Worm (Caenorhabditis elegans) whole organism, L4 larva: ENCODE measurements around the gene F07G11.2.

Experiments
- F26F4.8 ChIP-seq: fragments of 200-800 bp; sonication (Bioruptor generic); conservative IDR thresholded peaks from 2 replicates; pipeline ENCODE4 v1.3.6; 2022; ENCODE audit warnings: missing genetic modification characterization, missing compliant biosample characterization
- T20F7.1 ChIP-seq: fragments of 200-800 bp; sonication (Bioruptor generic); optimal IDR thresholded peaks from 2 replicates; lab custom pipeline; 2018; ENCODE audit warnings: mild to moderate bottlenecking, missing genetic modification characterization, missing compliant biosample characterization
- aha-1 ChIP-seq: fragments of 150-350 bp; peaks from one replicate; lab custom pipeline; 2014; ENCODE audit warnings: missing biosample characterization, missing genetic modification characterization
- ceh-44 ChIP-seq: fragments of 200-800 bp; sonication (Bioruptor generic); IDR thresholded peaks from 2 replicates; pipeline ENCODE4 v1.3.6; 2022; ENCODE audit warnings: missing genetic modification reagents, missing genetic modification characterization, missing compliant biosample characterization
- cey-2 ChIP-seq: sonication (generic microtip); optimal IDR thresholded peaks from 3 replicates; lab custom pipeline; 2017; ENCODE audit warnings: missing genetic modification characterization, mild to moderate bottlenecking, missing compliant biosample characterization, antibody characterized with exemption, borderline replicate concordance; ENCODE audit not compliant: insufficient read depth
- dmd-6 ChIP-seq: fragments of 200-800 bp; sonication (Bioruptor generic); IDR thresholded peaks from 2 replicates; pipeline ENCODE4 v1.3.6; 2022; ENCODE audit warnings: missing genetic modification reagents, missing genetic modification characterization, missing compliant biosample characterization
- dmd-8 ChIP-seq: fragments of 200-800 bp; sonication (Bioruptor generic); IDR thresholded peaks from 2 replicates; pipeline ENCODE4 v1.3.6; 2022; ENCODE audit warnings: missing genetic modification characterization, missing compliant biosample characterization
- hlh-11 ChIP-seq: fragments of 200-800 bp; sonication (Bioruptor generic); optimal IDR thresholded peaks from 2 replicates; lab custom pipeline; 2018; ENCODE audit warnings: mild to moderate bottlenecking, missing genetic modification characterization, missing compliant biosample characterization
- lin-1 ChIP-seq: fragments of 200-800 bp; sonication (Bioruptor generic); IDR thresholded peaks from 2 replicates; pipeline ENCODE4 v1.3.6; 2022; ENCODE audit warnings: missing genetic modification reagents, missing genetic modification characterization, missing compliant biosample characterization
- madf-5 ChIP-seq, 2 experiments: fragments of 200-800 bp; sonication (Bioruptor generic); IDR thresholded peaks; 2 replicates each; pipeline ENCODE4 v1.3.6; 2022; ENCODE audit warnings: missing compliant biosample characterization in 2 of 2, missing genetic modification characterization in 2 of 2
- nhr-76 ChIP-seq: fragments of 150-350 bp; optimal IDR thresholded peaks from 2 replicates; lab custom pipeline; 2014; ENCODE audit warnings: missing biosample characterization, missing genetic modification characterization
- sdz-12 ChIP-seq: fragments of 200-800 bp; sonication (Bioruptor generic); optimal IDR thresholded peaks from 2 replicates; lab custom pipeline; 2018; ENCODE audit warnings: mild to moderate bottlenecking, missing genetic modification characterization, missing compliant biosample characterization
- snpc-1.2 ChIP-seq: fragments of 200-800 bp; sonication (Bioruptor generic); IDR thresholded peaks from 2 replicates; pipeline ENCODE4 v1.3.6; 2022; ENCODE audit warnings: missing genetic modification reagents, missing genetic modification characterization, missing compliant biosample characterization
- tag-97 ChIP-seq: fragments of 200-800 bp; sonication (Bioruptor generic); IDR thresholded peaks from 2 replicates; pipeline ENCODE4 v1.3.6; 2022; ENCODE audit warnings: missing genetic modification characterization, missing compliant biosample characterization
- unc-62 ChIP-seq, 3 experiments: fragments of 150-350 bp in 1 of 3; sonication (generic microtip); optimal IDR thresholded peaks in 2 of 3; peaks in 1 of 3; 1 replicate in 1 of 3; 2 replicates in 2 of 3; lab custom pipeline; 2014 to 2017; ENCODE audit warnings: missing biosample characterization in 3 of 3, missing genetic modification characterization in 3 of 3, missing genetic modification reagents in 3 of 3, missing genotype in 1 of 3

Gene F07G11.2

ce11 chrV:7349541-7349940 is 44.9 kb downstream of the F07G11.2 start, which contains the start of gene nhr-149:
Gene nhr-149, minus strand, starts transcription at chrV:7349641.
- TF ChIP-seq madf-5 (GFP tag; IDR thresholded peaks at IDR 0.05; lab: Robert Waterston, UW): no peak
- no peak for TF ChIP-seq snpc-1.2 (GFP tag; lab: Robert Waterston, UW)
- TF ChIP-seq tag-97: no peak
- TF ChIP-seq dmd-8 (GFP tag; lab: Robert Waterston, UW): no peak
- no peak for TF ChIP-seq lin-1 (GFP tag; lab: Robert Waterston, UW)
- no peak for TF ChIP-seq unc-62 (GFP tag; optimal IDR thresholded peaks at IDR 0.05 in 1 of 2; lab: Kevin White, UChicago)
- no peak for TF ChIP-seq unc-62 (tag; optimal IDR thresholded peaks at IDR 0.05; lab: Kevin White, UChicago)
- no peak for TF ChIP-seq sdz-12 (GFP tag; lab: Kevin White, UChicago)
- TF ChIP-seq nhr-76 (tag; lab: Kevin White, UChicago): no peak
- TF ChIP-seq hlh-11 (tag; lab: Kevin White, UChicago): no peak
- no peak for TF ChIP-seq cey-2

ce11 chrV:7352186-7353053 is 47.8 kb downstream of the F07G11.2 start, which contains the start of the genes srh-231 and srh-275:
Gene srh-231, minus strand, starts transcription at chrV:7352236.
Gene srh-275, plus strand, starts transcription at chrV:7353003.
- TF ChIP-seq aha-1 (tag; lab: Kevin White, UChicago) (peak; percentile 92), ceh-44 (GFP tag; lab: Robert Waterston, UW) (no peak)
- TF ChIP-seq, all 104 proteins: peak for 1

DNA sequence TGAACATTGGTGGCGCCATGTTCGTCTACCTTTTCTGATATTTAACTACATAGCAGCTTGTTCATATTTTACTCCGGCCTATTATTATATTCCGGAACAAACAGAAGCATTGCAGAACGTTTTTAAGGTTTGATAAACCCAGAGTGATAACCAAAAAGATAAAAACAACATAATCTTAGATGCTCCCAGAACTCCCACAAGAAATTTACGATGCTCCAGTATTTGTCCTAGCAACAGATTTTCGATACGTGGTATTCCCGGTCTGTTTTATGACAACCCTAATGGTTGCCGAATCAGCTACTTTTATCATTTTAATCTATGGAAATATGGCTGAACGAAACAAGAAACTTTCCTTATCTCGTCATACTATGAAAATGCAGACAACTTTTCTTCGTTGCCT is 49.0 kb downstream of the F07G11.2 start:
- TF ChIP-seq F26F4.8 (GFP tag; lab: Robert Waterston, UW): no peak
- no peak for TF ChIP-seq dmd-6 (GFP tag; lab: Robert Waterston, UW)
- TF ChIP-seq unc-62 (GFP tag; optimal IDR thresholded peaks at IDR 0.05 in 1 of 2; lab: Kevin White, UChicago): peak in 1 of 2 experiments; percentile 92
- no peak for TF ChIP-seq unc-62 (tag; optimal IDR thresholded peaks at IDR 0.05; lab: Kevin White, UChicago)
- no peak for TF ChIP-seq T20F7.1 (GFP tag; lab: Kevin White, UChicago)
- TF ChIP-seq, all 104 proteins: peak for 1
